Fruit fly (Drosophila melanogaster): ENCODE results near the gene CG4558.
A peak's percentile ranks its signal among the peaks of the same experiment; 100 is the strongest.

CG4558 gene

DNA sequence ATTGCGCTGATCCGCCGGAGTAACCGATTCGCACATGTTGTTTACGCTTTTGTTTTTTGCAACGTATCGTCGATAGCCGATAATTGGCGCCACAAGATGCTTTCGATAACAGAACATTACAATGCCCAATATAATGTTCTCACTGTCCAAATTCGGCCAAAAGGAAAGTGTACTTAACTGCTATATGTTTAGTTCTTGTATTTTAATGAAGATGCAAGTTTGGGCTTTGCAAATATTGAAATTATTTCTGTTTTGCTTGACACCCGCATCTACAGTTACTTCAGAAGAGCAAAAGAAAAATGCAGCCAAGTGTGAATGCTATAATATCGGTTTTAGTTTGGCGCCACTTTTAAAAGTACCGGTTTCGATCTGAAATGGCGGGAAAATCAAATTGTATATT, 3.0 kb downstream of the CG4558 start (continued):
- no peak for TF ChIP-seq CG16813 (GFP tag; IDR thresholded peaks at IDR 0.05; ENCODE audit: partially characterized antibody)
- TF ChIP-seq CG14860 (GFP tag; IDR thresholded peaks at IDR 0.05; ENCODE audit: partially characterized antibody): no peak
- peak; percentile 52; the same call in 1 of the 2 replicates for TF ChIP-seq toy (GFP tag; IDR thresholded peaks at IDR 0.05)
- TF ChIP-seq dm (GFP tag; optimal IDR thresholded peaks at IDR 0.05): peak; percentile 86
- TF ChIP-seq CG10979 (tag; optimal IDR thresholded peaks at IDR 0.05): peak; percentile 86
- peak; percentile 54 for TF ChIP-seq Adf1 (GFP tag; IDR thresholded peaks at IDR 0.05)
- peak; percentile 89 for TF ChIP-seq CG8924 (tag; optimal IDR thresholded peaks at IDR 0.05)
- peak; percentile 78 for TF ChIP-seq trh (GFP tag; optimal IDR thresholded peaks at IDR 0.05)
- TF ChIP-seq CrebB (tag; optimal IDR thresholded peaks at IDR 0.05): peak; percentile 86
- peak; percentile 82 for TF ChIP-seq kay (GFP tag; optimal IDR thresholded peaks at IDR 0.05)
- TF ChIP-seq CG9609 (GFP tag; optimal IDR thresholded peaks at IDR 0.05): peak; percentile 93
- peak; percentile 42 for TF ChIP-seq CG7271 (tag; optimal IDR thresholded peaks at IDR 0.05)
- peak; percentile 76 for TF ChIP-seq CG4617 (GFP tag; optimal IDR thresholded peaks at IDR 0.05; ENCODE audit: borderline replicate concordance)
- peak; percentile 77 for TF ChIP-seq oc (tag; optimal IDR thresholded peaks at IDR 0.05)
- peak; percentile 93 for TF ChIP-seq CG33213 (GFP tag; optimal IDR thresholded peaks at IDR 0.05)
- TF ChIP-seq CG8089 (GFP tag; optimal IDR thresholded peaks at IDR 0.05): peak; percentile 87
- TF ChIP-seq ind (GFP tag; optimal IDR thresholded peaks at IDR 0.05): peak; percentile 95
- TF ChIP-seq Oaz (GFP tag; IDR thresholded peaks at IDR 0.05): peak; percentile 79
- TF ChIP-seq lola (GFP tag; optimal IDR thresholded peaks at IDR 0.05): peak in 2 of 3 experiments; percentile 86 to 99
- peak; percentile 72 for TF ChIP-seq wdn (GFP tag; IDR thresholded peaks at IDR 0.05)
- TF ChIP-seq usp (GFP tag; optimal IDR thresholded peaks at IDR 0.05): no peak
- TF ChIP-seq dpn (GFP tag; optimal IDR thresholded peaks at IDR 0.05): peak; percentile 94
- TF ChIP-seq gcm (GFP tag; optimal IDR thresholded peaks at IDR 0.05): peak; percentile 83
- peak; percentile 71 for TF ChIP-seq CG5953 (GFP tag; IDR thresholded peaks at IDR 0.05)
- peak; percentile 90 for TF ChIP-seq Max (GFP tag; optimal IDR thresholded peaks at IDR 0.05)
- TF ChIP-seq BEAF-32 (GFP tag; optimal IDR thresholded peaks at IDR 0.05): peak; percentile 63
- peak; percentile 87 for TF ChIP-seq CG18619 (GFP tag; optimal IDR thresholded peaks at IDR 0.05)
- TF ChIP-seq jing (GFP tag; optimal IDR thresholded peaks at IDR 0.05): peak; percentile 85
- TF ChIP-seq CG7556 (GFP tag; optimal IDR thresholded peaks at IDR 0.05): peak; percentile 88
- TF ChIP-seq CG13624 (GFP tag; optimal IDR thresholded peaks at IDR 0.05): peak; percentile 95
- TF ChIP-seq CG9727 (GFP tag; optimal IDR thresholded peaks at IDR 0.05): peak; percentile 86
- TF ChIP-seq crol (GFP tag; IDR thresholded peaks at IDR 0.05): no peak
- TF ChIP-seq CG3163 (GFP tag; optimal IDR thresholded peaks at IDR 0.05): peak; percentile 78
- peak; percentile 81 for TF ChIP-seq Optix (GFP tag; IDR thresholded peaks at IDR 0.05)
- 0 out of 2 replicates have a peak, but pooled peaks have one; percentile 38 for TF ChIP-seq Lim3 (GFP tag; IDR thresholded peaks at IDR 0.05)
- no peak for TF ChIP-seq br (optimal IDR thresholded peaks at IDR 0.05)
- peak; percentile 58 for TF ChIP-seq CG5180 (GFP tag; optimal IDR thresholded peaks at IDR 0.05)
- TF ChIP-seq tx (GFP tag; optimal IDR thresholded peaks at IDR 0.05): peak; percentile 92
- TF ChIP-seq CG11560 (tag; IDR thresholded peaks at IDR 0.05): peak; percentile 64
- peak; percentile 88 for TF ChIP-seq crc (GFP tag; optimal IDR thresholded peaks at IDR 0.05)
- peak; percentile 89 for TF ChIP-seq CG14014 (GFP tag; IDR thresholded peaks at IDR 0.05)
- peak; percentile 79 for TF ChIP-seq sqz (GFP tag; optimal IDR thresholded peaks at IDR 0.05)
- TF ChIP-seq CG17359 (tag; optimal IDR thresholded peaks at IDR 0.05): peak; percentile 91
- no peak for TF ChIP-seq yki (optimal IDR thresholded peaks at IDR 0.05)
- peak; percentile 39 for TF ChIP-seq TFAM (GFP tag; optimal IDR thresholded peaks at IDR 0.05)
- peak; percentile 92 for TF ChIP-seq Abd-B (GFP tag; optimal IDR thresholded peaks at IDR 0.05)
- TF ChIP-seq CTCF (GFP tag; optimal IDR thresholded peaks at IDR 0.05): peak; percentile 73
- peak; percentile 58 for TF ChIP-seq fd64A (GFP tag; optimal IDR thresholded peaks at IDR 0.05)
- TF ChIP-seq CG17802 (tag; optimal IDR thresholded peaks at IDR 0.05): peak; percentile 91
- TF ChIP-seq insv (GFP tag; optimal IDR thresholded peaks at IDR 0.05): peak in 1 of 2 experiments; percentile 62
- peak; percentile 87 for TF ChIP-seq Mrtf (GFP tag; IDR thresholded peaks at IDR 0.05)
- TF ChIP-seq gro (GFP tag; optimal IDR thresholded peaks at IDR 0.05): peak; percentile 96

Data from whole organism, embryonic.